Worm (Caenorhabditis elegans): ENCODE results near the gene ins-32.

Gene ins-32

DNA sequence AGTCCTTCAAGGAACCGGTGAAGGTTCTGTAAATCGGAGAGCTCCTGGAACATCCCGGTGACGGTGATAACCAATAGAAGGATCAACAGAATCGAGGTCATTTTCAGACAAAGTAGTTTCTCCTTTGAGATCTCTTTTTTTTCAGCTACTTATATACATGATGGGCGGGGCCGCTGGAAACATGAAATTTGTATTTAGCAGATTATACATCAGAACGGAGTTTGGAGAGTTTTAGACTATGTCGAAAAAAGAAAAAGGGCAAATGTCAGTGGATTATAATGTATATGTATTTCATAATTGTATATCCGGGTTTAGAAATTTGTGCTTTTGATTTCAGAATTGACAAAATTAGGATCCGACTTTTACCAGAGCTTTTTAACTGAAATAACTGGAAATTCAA, at the start of gene ins-32:
Gene ins-32 (minus strand): TSS at position 101 of the 400 bp plus-strand sequence.
- no peak for TF ChIP-seq mab-5 (tag; optimal IDR thresholded peaks at IDR 0.05)
- TF ChIP-seq ceh-39 (tag; optimal IDR thresholded peaks at IDR 0.05), result no peak
- TF ChIP-seq mls-2 (tag; optimal IDR thresholded peaks at IDR 0.05), result no peak
- TF ChIP-seq unc-62 (GFP tag; optimal IDR thresholded peaks at IDR 0.05), result no peak
- no peak for TF ChIP-seq drap-1 (GFP tag; optimal IDR thresholded peaks at IDR 0.05)

DNA sequence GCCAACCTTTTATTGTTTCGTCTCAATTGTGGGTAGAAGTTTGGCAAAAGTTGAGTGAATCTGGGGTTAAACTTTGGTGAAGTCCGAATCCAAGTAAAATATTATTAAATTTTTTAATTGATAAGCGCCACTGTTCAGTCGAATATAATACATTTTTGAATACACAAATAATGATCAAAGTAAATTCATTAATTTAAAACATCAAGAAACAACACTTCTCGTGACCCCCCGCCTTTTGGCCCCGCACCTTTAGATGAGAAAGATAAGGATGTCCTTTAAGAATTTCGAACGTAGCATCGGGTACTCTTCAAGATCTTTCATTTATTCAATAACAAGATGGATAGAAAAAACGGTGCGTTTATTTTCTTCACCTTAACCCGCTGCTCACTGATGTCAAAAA, 49.5 kb upstream of the ins-32 start, which contains the start of gene nhr-257:
Gene nhr-257 (plus strand): TSS at position 301 of the 400 bp plus-strand sequence.
- TF ChIP-seq bed-3 (GFP tag; optimal IDR thresholded peaks at IDR 0.05), result no peak
- no peak for TF ChIP-seq ztf-11 (tag; optimal IDR thresholded peaks at IDR 0.05)

DNA sequence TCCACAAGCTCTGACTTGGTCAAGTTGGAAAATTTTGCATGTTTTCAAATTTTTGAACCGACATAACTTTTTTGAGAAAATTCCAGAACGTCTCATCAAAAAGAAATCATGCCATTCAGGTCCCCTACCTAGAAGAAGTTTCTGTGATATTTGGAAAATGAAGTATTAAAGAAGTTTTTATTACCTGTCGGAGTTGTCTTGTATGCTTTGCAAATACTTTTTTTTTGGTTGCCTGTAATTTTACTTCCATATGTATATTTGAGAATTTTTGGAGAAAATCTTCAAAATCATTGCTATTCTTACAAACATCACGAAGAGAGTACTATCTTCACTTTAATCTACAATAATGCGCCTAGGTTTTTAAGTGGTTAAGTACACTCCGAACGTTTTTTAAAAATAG, 47.5 kb upstream of the ins-32 start, which contains the start of gene nhr-72:
Gene nhr-72 (minus strand): TSS at position 101 of the 400 bp plus-strand sequence.
- TF ChIP-seq lsy-2 (tag; optimal IDR thresholded peaks at IDR 0.05), result no peak
- no peak for TF ChIP-seq nhr-237 (tag; optimal IDR thresholded peaks at IDR 0.05)

DNA sequence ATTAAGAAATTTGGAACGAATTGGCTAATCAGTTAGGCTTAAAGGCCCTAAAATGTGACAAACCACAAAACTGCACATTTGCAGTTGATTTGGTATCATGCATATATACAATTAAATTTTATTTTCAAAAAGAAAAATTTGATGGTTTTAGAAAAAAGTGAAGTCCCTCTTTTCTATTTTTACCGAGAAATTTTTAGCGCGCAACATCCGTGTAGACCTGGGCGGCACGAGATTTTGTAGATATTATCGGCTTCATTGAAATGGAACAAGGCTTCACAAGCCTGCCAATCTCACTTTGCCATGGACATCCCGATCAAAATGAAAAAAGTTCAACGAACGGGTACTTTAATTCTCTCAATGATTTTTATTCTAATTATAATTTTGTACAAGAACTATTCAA, 42.9 kb upstream of the ins-32 start, which contains the start of gene C17A2.2:
Gene C17A2.2 (plus strand): TSS at position 301 of the 400 bp plus-strand sequence.
- TF ChIP-seq lin-32 (GFP tag; optimal IDR thresholded peaks at IDR 0.05) (no peak), elt-3 (tag; optimal IDR thresholded peaks at IDR 0.05) (no peak)

- peak; percentile 36 for TF ChIP-seq elt-1 (tag; optimal IDR thresholded peaks at IDR 0.05; ENCODE audit: borderline replicate concordance, insufficient read depth)
- TF ChIP-seq nhr-28 (tag; optimal IDR thresholded peaks at IDR 0.05), result no peak
- no peak for TF ChIP-seq elt-3 (tag; optimal IDR thresholded peaks at IDR 0.05)
These were observed 40.2 kb upstream of the ins-32 start, which contains the start of the genes C17A2.7 and C17A2.3 for ce11 chrII:3843305-3843704. TSS of gene C17A2.7 (minus strand) at chrII:3843405. TSS of gene C17A2.3 (plus strand) at chrII:3843609.

ce11 chrII:3839562-3839961, 36.4 kb upstream of the ins-32 start, which contains the start of gene C17A2.4:
TSS of gene C17A2.4 (plus strand) at chrII:3839862.
- no peak for TF ChIP-seq mab-5 (tag; optimal IDR thresholded peaks at IDR 0.05)
- TF ChIP-seq hlh-1 (tag; optimal IDR thresholded peaks at IDR 0.05), result no peak
- no peak for TF ChIP-seq nhr-76 (tag; optimal IDR thresholded peaks at IDR 0.05)
- TF ChIP-seq ztf-11 (tag; optimal IDR thresholded peaks at IDR 0.05), result no peak
- no peak for TF ChIP-seq unc-62 (GFP tag; optimal IDR thresholded peaks at IDR 0.05)
- TF ChIP-seq ceh-83 (GFP tag; optimal IDR thresholded peaks at IDR 0.05), result no peak
- TF ChIP-seq snpc-4 (tag; optimal IDR thresholded peaks at IDR 0.05), result no peak
- no peak for TF ChIP-seq ham-2 (GFP tag; optimal IDR thresholded peaks at IDR 0.05)
- TF ChIP-seq lin-13 (tag; optimal IDR thresholded peaks at IDR 0.05), result no peak
- TF ChIP-seq elt-3 (tag; optimal IDR thresholded peaks at IDR 0.05), result no peak
- no peak for TF ChIP-seq bed-3 (GFP tag; optimal IDR thresholded peaks at IDR 0.05)
- TF ChIP-seq mep-1 (tag; optimal IDR thresholded peaks at IDR 0.05), result no peak

DNA sequence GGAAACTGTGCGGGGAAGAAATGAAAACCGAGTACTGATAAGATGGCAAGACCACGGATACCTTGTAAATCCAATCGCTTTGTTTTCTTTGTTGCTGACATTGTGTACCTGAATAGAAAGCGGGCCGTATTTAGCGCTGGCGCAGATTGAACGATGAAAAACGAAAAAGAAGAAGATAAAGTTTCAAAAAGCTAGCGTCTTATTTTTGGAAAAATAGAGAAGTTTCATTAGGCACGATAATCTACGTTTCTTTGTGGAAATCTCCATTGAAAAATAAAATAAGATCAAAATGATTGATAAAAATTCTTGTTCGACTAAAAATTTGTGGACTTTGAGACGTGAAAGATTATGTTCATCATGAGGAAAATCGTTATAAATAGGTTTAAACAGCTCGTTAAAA, 32.8 kb upstream of the ins-32 start, which contains the start of gene oac-4:
Gene oac-4 (minus strand): TSS at position 101 of the 400 bp plus-strand sequence.
- TF ChIP-seq nhr-76 (tag; optimal IDR thresholded peaks at IDR 0.05) (no peak), nhr-28 (tag; optimal IDR thresholded peaks at IDR 0.05) (no peak), pha-4 (tag; optimal IDR thresholded peaks at IDR 0.05) (no peak), ceh-43 (GFP tag; optimal IDR thresholded peaks at IDR 0.05) (no peak), hlh-1 (tag; optimal IDR thresholded peaks at IDR 0.05) (no peak), unc-39 (tag; optimal IDR thresholded peaks at IDR 0.05) (no peak), lsy-2 (tag; optimal IDR thresholded peaks at IDR 0.05) (no peak), blmp-1 (tag; optimal IDR thresholded peaks at IDR 0.05) (no peak), unc-120 (tag; optimal IDR thresholded peaks at IDR 0.05; ENCODE audit: poor library complexity, severe bottlenecking) (no peak), zip-8 (tag; optimal IDR thresholded peaks at IDR 0.05) (no peak), drap-1 (GFP tag; optimal IDR thresholded peaks at IDR 0.05) (no peak), sem-2 (GFP tag; optimal IDR thresholded peaks at IDR 0.05) (no peak)

DNA sequence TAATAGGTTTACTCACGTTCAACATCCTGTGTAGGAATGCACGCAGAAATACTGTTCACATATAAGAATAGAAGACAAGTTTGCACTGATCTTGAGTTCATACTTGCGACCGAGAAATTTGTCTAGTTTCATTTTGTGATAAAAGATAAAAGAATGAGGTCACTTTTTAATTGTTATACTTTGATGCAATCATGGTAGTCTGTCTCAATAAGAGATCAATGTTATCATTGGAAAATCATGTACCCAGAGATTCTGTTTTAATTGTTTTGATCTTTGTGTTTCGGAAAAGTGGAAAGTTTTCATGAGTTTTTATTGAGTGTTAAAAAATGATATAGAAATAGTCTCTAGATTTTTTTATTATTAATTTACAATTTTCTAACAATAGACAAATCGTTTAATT, 29.3 kb upstream of the ins-32 start, which contains the start of gene F54D10.9:
Gene F54D10.9 (minus strand): TSS at position 101 of the 400 bp plus-strand sequence.
- no peak for TF ChIP-seq nhr-12 (tag; optimal IDR thresholded peaks at IDR 0.05)
- no peak for TF ChIP-seq mep-1 (tag; optimal IDR thresholded peaks at IDR 0.05)
- TF ChIP-seq blmp-1 (tag; optimal IDR thresholded peaks at IDR 0.05), result no peak
- no peak for TF ChIP-seq sem-2 (GFP tag; optimal IDR thresholded peaks at IDR 0.05)
- no peak for TF ChIP-seq bed-3 (GFP tag; optimal IDR thresholded peaks at IDR 0.05)
- no peak for TF ChIP-seq elt-3 (tag; optimal IDR thresholded peaks at IDR 0.05)

Data from whole organism, mixed stage, embryonic.